Worm (Caenorhabditis elegans) whole organism, L4 larva: ENCODE results near the gene rig-4.

Experiments used
- F10B5.3 ChIP-seq: sonication (generic microtip); optimal IDR thresholded peaks from 2 replicates; lab custom pipeline; 2016; ENCODE audit warnings: mild to moderate bottlenecking, missing genetic modification characterization, missing compliant biosample characterization
- F37D6.2 ChIP-seq: sonication (generic microtip); optimal IDR thresholded peaks from 2 replicates; lab custom pipeline; 2016; ENCODE audit warnings: mild to moderate bottlenecking, missing genetic modification characterization, missing compliant biosample characterization
- F44E2.7 ChIP-seq: fragments of 200-800 bp; sonication (Bioruptor generic); IDR thresholded peaks from 2 replicates; pipeline ENCODE4 v2.1.2; 2022; ENCODE audit warnings: missing genetic modification characterization, missing compliant biosample characterization
- F49E8.2 ChIP-seq: sonication (generic microtip); optimal IDR thresholded peaks from 2 replicates; lab custom pipeline; 2016; ENCODE audit warnings: missing compliant biosample characterization, mild to moderate bottlenecking, missing genetic modification characterization, borderline replicate concordance
- R02D3.7 ChIP-seq: fragments of 150-350 bp; sonication (generic microtip); optimal IDR thresholded peaks from 3 replicates; lab custom pipeline; 2014; ENCODE audit warnings: missing biosample characterization, missing genetic modification characterization
- T26A8.4 ChIP-seq: fragments of 200-800 bp; sonication (Bioruptor generic); IDR thresholded peaks from 2 replicates; pipeline ENCODE4 v1.3.6; 2022; ENCODE audit warnings: missing genetic modification characterization, missing compliant biosample characterization
- Y105C5A.15 ChIP-seq: fragments of 200-800 bp; sonication (Bioruptor generic); IDR thresholded peaks from 2 replicates; pipeline ENCODE4 v1.3.6; 2022; ENCODE audit warnings: missing genetic modification characterization, missing compliant biosample characterization
- Y5F2A.4 ChIP-seq: fragments of 200-800 bp; sonication (Bioruptor generic); optimal IDR thresholded peaks from 2 replicates; lab custom pipeline; 2018; ENCODE audit warnings: mild to moderate bottlenecking, missing genetic modification characterization, missing compliant biosample characterization
- aha-1 ChIP-seq: fragments of 150-350 bp; peaks from one replicate; lab custom pipeline; 2014; ENCODE audit warnings: missing biosample characterization, missing genetic modification characterization
- ama-1 ChIP-seq: fragments of 150-350 bp; optimal IDR thresholded peaks from 2 replicates; lab custom pipeline; 2014; ENCODE audit warnings: inconsistent platforms, mixed read lengths
- cey-2 ChIP-seq: sonication (generic microtip); optimal IDR thresholded peaks from 3 replicates; lab custom pipeline; 2017; ENCODE audit warnings: missing genetic modification characterization, mild to moderate bottlenecking, missing compliant biosample characterization, antibody characterized with exemption, borderline replicate concordance; ENCODE audit not compliant: insufficient read depth
- ctbp-1 ChIP-seq: fragments of 200-800 bp; sonication (Bioruptor generic); IDR thresholded peaks from 2 replicates; pipeline ENCODE4 v1.3.6; 2022; ENCODE audit warnings: missing genetic modification reagents, missing genetic modification characterization, missing compliant biosample characterization
- daf-19 ChIP-seq: fragments of 200-800 bp; sonication (Bioruptor generic); conservative IDR thresholded peaks from 2 replicates; pipeline ENCODE4 v1.3.6; 2022; ENCODE audit warnings: missing genetic modification characterization, missing compliant biosample characterization
- daf-8 ChIP-seq: fragments of 200-800 bp; sonication (Bioruptor generic); IDR thresholded peaks from 2 replicates; pipeline ENCODE4 v1.3.6; 2022; ENCODE audit warnings: missing genetic modification characterization, missing compliant biosample characterization
- dmd-6 ChIP-seq: fragments of 200-800 bp; sonication (Bioruptor generic); IDR thresholded peaks from 2 replicates; pipeline ENCODE4 v1.3.6; 2022; ENCODE audit warnings: missing genetic modification reagents, missing genetic modification characterization, missing compliant biosample characterization
- dpl-1 ChIP-seq: fragments of 150-350 bp; optimal IDR thresholded peaks from 2 replicates; lab custom pipeline; 2014; ENCODE audit warnings: missing biosample characterization, missing genetic modification reagents, missing genetic modification characterization
- duxl-1 ChIP-seq: sonication (generic microtip); optimal IDR thresholded peaks from 2 replicates; lab custom pipeline; 2016; ENCODE audit warnings: mild to moderate bottlenecking, missing genetic modification characterization, moderate library complexity, missing compliant biosample characterization; ENCODE audit not compliant: poor library complexity
- dve-1 ChIP-seq: sonication (generic microtip); optimal IDR thresholded peaks from 2 replicates; lab custom pipeline; 2017; ENCODE audit warnings: antibody characterized with exemption, mild to moderate bottlenecking, missing genetic modification characterization, missing compliant biosample characterization; ENCODE audit not compliant: insufficient read depth
- egl-27 ChIP-seq: sonication (generic microtip); optimal IDR thresholded peaks from 3 replicates; lab custom pipeline; 2017; ENCODE audit warnings: missing biosample characterization, missing genetic modification reagents, missing genetic modification characterization
- egl-43 ChIP-seq: fragments of 200-800 bp; sonication (Bioruptor generic); IDR thresholded peaks from 2 replicates; pipeline ENCODE4 v1.3.6; 2022; ENCODE audit warnings: missing genetic modification reagents, missing genetic modification characterization, missing compliant biosample characterization
- fkh-10 ChIP-seq: fragments of 150-350 bp; optimal IDR thresholded peaks from 2 replicates; lab custom pipeline; 2014; ENCODE audit warnings: missing biosample characterization, missing genetic modification reagents, missing genetic modification characterization
- hif-1 ChIP-seq, 2 experiments: sonication (generic microtip); optimal IDR thresholded peaks; 2 replicates each; lab custom pipeline; 2016 to 2017; ENCODE audit warnings: missing compliant biosample characterization in 2 of 2, missing genetic modification characterization in 2 of 2, missing genetic modification reagents in 2 of 2, missing genotype in 2 of 2, mild to moderate bottlenecking in 1 of 2
- hlh-11 ChIP-seq: fragments of 200-800 bp; sonication (Bioruptor generic); optimal IDR thresholded peaks from 2 replicates; lab custom pipeline; 2018; ENCODE audit warnings: mild to moderate bottlenecking, missing genetic modification characterization, missing compliant biosample characterization
- hlh-30 ChIP-seq: sonication (generic microtip); optimal IDR thresholded peaks from 2 replicates; lab custom pipeline; 2017; ENCODE audit warnings: antibody characterized with exemption, mild to moderate bottlenecking, missing genetic modification characterization, missing compliant biosample characterization; ENCODE audit not compliant: insufficient read depth
- lim-7 ChIP-seq: fragments of 200-800 bp; sonication (Bioruptor generic); IDR thresholded peaks from 2 replicates; pipeline ENCODE4 v1.3.6; 2022; ENCODE audit warnings: missing genetic modification characterization, missing compliant biosample characterization
- lin-39 ChIP-seq: fragments of 150-350 bp; optimal IDR thresholded peaks from 2 replicates; lab custom pipeline; 2014; ENCODE audit warnings: missing biosample characterization, missing genetic modification reagents, missing genetic modification characterization
- lsy-2 ChIP-seq, 2 experiments: fragments of 150-350 bp in 1 of 2; sonication (generic microtip) in 1 of 2; optimal IDR thresholded peaks; 2 replicates each; lab custom pipeline; 2014 to 2017; ENCODE audit warnings: missing biosample characterization in 2 of 2, missing genetic modification characterization in 2 of 2
- madf-9 ChIP-seq: fragments of 200-800 bp; sonication (Bioruptor generic); conservative IDR thresholded peaks from 2 replicates; pipeline ENCODE4 v1.3.6; 2022; ENCODE audit warnings: missing genetic modification reagents, missing genetic modification characterization, missing compliant biosample characterization
- mdl-1 ChIP-seq, 2 experiments: fragments of 150-350 bp in 1 of 2; sonication (generic microtip) in 1 of 2; optimal IDR thresholded peaks; 2 replicates each; lab custom pipeline; 2014 to 2017; ENCODE audit warnings: missing biosample characterization in 2 of 2, missing genetic modification characterization in 2 of 2
- mdt-29 ChIP-seq: fragments of 200-800 bp; sonication (Bioruptor generic); IDR thresholded peaks from 2 replicates; pipeline ENCODE4 v1.3.6; 2022; ENCODE audit warnings: missing genetic modification reagents, missing genetic modification characterization, missing compliant biosample characterization
- mep-1 ChIP-seq: fragments of 150-350 bp; sonication (generic microtip); optimal IDR thresholded peaks from 3 replicates; lab custom pipeline; 2014; ENCODE audit warnings: missing biosample characterization, missing genetic modification characterization
- mes-2 ChIP-seq: sonication (generic microtip); optimal IDR thresholded peaks from 2 replicates; lab custom pipeline; 2016; ENCODE audit warnings: missing genotype, mild to moderate bottlenecking, missing genetic modification characterization, missing compliant biosample characterization; ENCODE audit not compliant: poor library complexity, severe bottlenecking
- mxl-3 ChIP-seq: fragments of 200-800 bp; sonication (Bioruptor generic); optimal IDR thresholded peaks from 2 replicates; lab custom pipeline; 2018; ENCODE audit warnings: mild to moderate bottlenecking, missing genetic modification characterization, missing compliant biosample characterization
- nhr-11 ChIP-seq: fragments of 150-350 bp; optimal IDR thresholded peaks from 2 replicates; lab custom pipeline; 2014; ENCODE audit warnings: missing biosample characterization, missing genetic modification characterization
- nhr-28 ChIP-seq: fragments of 150-350 bp; optimal IDR thresholded peaks from 2 replicates; lab custom pipeline; 2014; ENCODE audit warnings: missing biosample characterization, missing genetic modification characterization
- nhr-41 ChIP-seq: fragments of 200-800 bp; sonication (Bioruptor generic); IDR thresholded peaks from 2 replicates; pipeline ENCODE4 v1.3.6; 2022; ENCODE audit warnings: missing genetic modification reagents, missing genetic modification characterization, missing compliant biosample characterization
- nhr-48 ChIP-seq: sonication (generic microtip); optimal IDR thresholded peaks from 2 replicates; lab custom pipeline; 2016; ENCODE audit warnings: mild to moderate bottlenecking, missing genetic modification characterization, missing compliant biosample characterization
- nhr-6 ChIP-seq: fragments of 150-350 bp; optimal IDR thresholded peaks from 2 replicates; lab custom pipeline; 2014; ENCODE audit warnings: missing biosample characterization, missing genetic modification characterization
- pqm-1 ChIP-seq: sonication (generic microtip); optimal IDR thresholded peaks from 2 replicates; lab custom pipeline; 2017; ENCODE audit warnings: missing biosample characterization, missing genetic modification characterization
- rbr-2 ChIP-seq: sonication (generic microtip); optimal IDR thresholded peaks from 2 replicates; lab custom pipeline; 2016; ENCODE audit warnings: missing genotype, missing genetic modification characterization, missing compliant biosample characterization
- saeg-2 ChIP-seq: fragments of 200-800 bp; sonication (Bioruptor generic); IDR thresholded peaks from 2 replicates; pipeline ENCODE4 v1.3.6; 2022; ENCODE audit warnings: missing genetic modification reagents, missing genetic modification characterization, missing compliant biosample characterization
- skn-1 ChIP-seq: fragments of 150-350 bp; optimal IDR thresholded peaks from 2 replicates; lab custom pipeline; 2014; ENCODE audit warnings: missing biosample characterization, missing genetic modification characterization
- snpc-1.2 ChIP-seq: fragments of 200-800 bp; sonication (Bioruptor generic); IDR thresholded peaks from 2 replicates; pipeline ENCODE4 v1.3.6; 2022; ENCODE audit warnings: missing genetic modification reagents, missing genetic modification characterization, missing compliant biosample characterization
- tag-97 ChIP-seq: fragments of 200-800 bp; sonication (Bioruptor generic); IDR thresholded peaks from 2 replicates; pipeline ENCODE4 v1.3.6; 2022; ENCODE audit warnings: missing genetic modification characterization, missing compliant biosample characterization
- tra-1 ChIP-seq: fragments of 200-800 bp; sonication (Bioruptor generic); IDR thresholded peaks from 2 replicates; pipeline ENCODE4 v1.3.6; 2022; ENCODE audit warnings: missing genetic modification reagents, missing genetic modification characterization, missing compliant biosample characterization
- unc-130 ChIP-seq: sonication (generic microtip); optimal IDR thresholded peaks from 2 replicates; lab custom pipeline; 2016; ENCODE audit warnings: missing genetic modification reagents, missing genetic modification characterization, missing compliant biosample characterization
- unc-39 ChIP-seq: sonication (generic microtip); optimal IDR thresholded peaks from 2 replicates; lab custom pipeline; 2017; ENCODE audit warnings: missing biosample characterization, missing genetic modification characterization
- zfp-2 ChIP-seq: sonication (generic microtip); optimal IDR thresholded peaks from 2 replicates; lab custom pipeline; 2016; ENCODE audit warnings: mild to moderate bottlenecking, missing genetic modification characterization, missing compliant biosample characterization
- zfp-3 ChIP-seq: fragments of 200-800 bp; sonication (Bioruptor generic); conservative IDR thresholded peaks from 2 replicates; pipeline ENCODE4 v1.3.6; 2022; ENCODE audit warnings: missing genetic modification reagents, missing genetic modification characterization, missing compliant biosample characterization
- zip-11 ChIP-seq: fragments of 200-800 bp; sonication (Bioruptor generic); IDR thresholded peaks from 2 replicates; pipeline ENCODE4 v1.3.6; 2022; ENCODE audit warnings: missing genetic modification characterization, missing compliant biosample characterization
- ztf-11 ChIP-seq: fragments of 150-350 bp; optimal IDR thresholded peaks from 2 replicates; lab custom pipeline; 2014; ENCODE audit warnings: missing biosample characterization, missing genetic modification characterization

The rig-4 gene

DNA sequence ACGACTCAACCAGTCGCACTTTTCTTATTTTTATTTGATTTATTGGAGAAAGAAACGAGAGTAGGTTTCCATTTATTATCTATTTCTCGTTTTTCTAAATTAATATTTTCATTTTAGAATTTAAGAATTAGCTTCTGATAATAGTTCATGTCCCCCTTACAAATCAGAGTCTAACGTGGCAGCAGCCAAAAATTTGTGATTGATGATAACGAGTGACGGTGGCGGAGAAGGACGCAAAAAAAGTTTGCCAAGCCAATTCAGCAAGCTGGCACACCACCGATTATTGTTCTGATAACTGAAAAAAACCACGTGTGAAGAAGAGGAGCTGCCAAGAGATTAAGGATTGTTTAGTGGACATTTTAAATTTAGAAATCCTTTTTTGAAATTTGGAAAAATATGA is 26.2 kb upstream of the rig-4 start:
- peak; percentile 61 for TF ChIP-seq dve-1 (tag; lab: Kevin White, UChicago)
- no peak for TF ChIP-seq daf-8
- TF ChIP-seq ctbp-1 (GFP tag; lab: Robert Waterston, UW): no peak
- no peak for TF ChIP-seq F37D6.2
- no peak for TF ChIP-seq zfp-2 (tag; lab: Kevin White, UChicago)
- TF ChIP-seq pqm-1 (tag; lab: Kevin White, UChicago): peak; percentile 97
- no peak for TF ChIP-seq egl-43
- TF ChIP-seq madf-9 (GFP tag; lab: Robert Waterston, UW): no peak
- peak; percentile 55 for TF ChIP-seq mxl-3 (GFP tag; lab: Kevin White, UChicago)
- TF ChIP-seq aha-1: peak; percentile 48
- TF ChIP-seq nhr-48 (tag; lab: Kevin White, UChicago): no peak
- no peak for TF ChIP-seq lim-7 (GFP tag; lab: Robert Waterston, UW)
- no peak for TF ChIP-seq duxl-1
- TF ChIP-seq F44E2.7 (GFP tag; lab: Robert Waterston, UW): no peak
- no peak for TF ChIP-seq snpc-1.2 (GFP tag; lab: Robert Waterston, UW)
- TF ChIP-seq tag-97: no peak
- no peak for TF ChIP-seq ama-1 (lab: Kevin White, UChicago)
- TF ChIP-seq tra-1 (GFP tag; lab: Robert Waterston, UW): no peak
- TF ChIP-seq mep-1: no peak
- TF ChIP-seq mdt-29 (GFP tag; lab: Robert Waterston, UW): no peak
- no peak for TF ChIP-seq saeg-2
- peak; percentile 81 for TF ChIP-seq dmd-6 (GFP tag; lab: Robert Waterston, UW)
- no peak for TF ChIP-seq unc-130 (GFP tag; lab: Kevin White, UChicago)
- TF ChIP-seq hlh-11 (tag; lab: Kevin White, UChicago): peak; percentile 62
- peak; percentile 13 for TF ChIP-seq nhr-28 (tag; lab: Kevin White, UChicago)
- TF ChIP-seq ztf-11 (tag; lab: Kevin White, UChicago): no peak
- TF ChIP-seq dpl-1: no peak
- no peak for TF ChIP-seq hif-1 (tag; optimal IDR thresholded peaks at IDR 0.05; lab: Kevin White, UChicago)
- TF ChIP-seq skn-1 (tag; lab: Kevin White, UChicago): no peak
- TF ChIP-seq mdl-1 (tag; optimal IDR thresholded peaks at IDR 0.05; lab: Kevin White, UChicago): peak in 1 of 2 experiments; percentile 26
- no peak for TF ChIP-seq hlh-30
- TF ChIP-seq rbr-2 (tag; lab: Kevin White, UChicago): no peak
- no peak for TF ChIP-seq Y5F2A.4 (GFP tag; lab: Kevin White, UChicago)
- no peak for TF ChIP-seq lin-39 (tag; lab: Kevin White, UChicago)
- no peak for TF ChIP-seq unc-39 (tag; lab: Kevin White, UChicago)
- no peak for TF ChIP-seq fkh-10
- no peak for TF ChIP-seq zip-11
- no peak for TF ChIP-seq zfp-3 (GFP tag; lab: Robert Waterston, UW)
- TF ChIP-seq nhr-6 (tag; lab: Kevin White, UChicago): no peak
- TF ChIP-seq R02D3.7 (tag; lab: Kevin White, UChicago): no peak

DNA sequence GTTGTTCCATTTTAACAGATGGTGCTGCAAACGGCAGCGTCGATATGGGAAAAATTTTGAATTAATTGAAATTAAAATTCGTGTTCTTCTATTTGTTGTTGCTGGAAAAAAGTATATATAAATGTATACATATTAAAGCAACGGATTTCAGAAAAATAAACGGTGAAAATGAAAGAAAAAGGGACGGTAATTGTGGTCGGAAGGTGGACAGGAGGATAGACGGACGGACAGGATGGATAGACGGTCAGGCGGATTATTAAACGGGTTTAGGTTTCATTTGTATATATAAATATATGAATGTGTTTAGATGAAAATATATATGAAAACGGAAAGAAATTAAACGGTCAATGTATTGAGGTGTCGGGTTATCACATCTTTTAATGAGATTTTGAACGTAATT is 25.5 kb upstream of the rig-4 start, which contains the start of gene nhr-31:
TSS of gene nhr-31 (minus strand) at position 101 of the 400 bp plus-strand sequence.
- TF ChIP-seq nhr-28 (tag; lab: Kevin White, UChicago) (no peak), lin-39 (tag; lab: Kevin White, UChicago) (no peak), daf-19 (no peak)

DNA sequence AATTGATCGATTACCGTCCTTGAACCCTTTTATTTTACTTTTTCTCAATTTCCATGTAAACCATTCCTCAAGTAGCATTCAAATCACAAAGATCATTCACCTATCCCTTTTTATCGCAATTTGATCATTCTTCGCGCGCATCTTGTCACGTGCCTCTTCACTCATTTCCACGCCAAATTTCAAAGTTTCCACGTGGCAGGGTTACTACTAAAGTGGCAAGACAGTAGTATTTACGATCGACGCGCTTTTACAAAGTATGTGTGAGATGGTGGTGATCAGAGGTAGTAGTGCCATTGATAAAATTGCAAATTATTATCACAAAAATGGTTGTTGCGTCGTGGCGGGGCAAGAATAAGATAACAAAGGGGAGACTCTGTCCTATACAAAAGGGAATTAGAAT is 24.5 kb upstream of the rig-4 start:
- TF ChIP-seq mdt-29 (GFP tag; lab: Robert Waterston, UW): no peak
- no peak for TF ChIP-seq daf-19
- no peak for TF ChIP-seq madf-9 (GFP tag; lab: Robert Waterston, UW)
- TF ChIP-seq T26A8.4: no peak
- TF ChIP-seq Y105C5A.15 (GFP tag; lab: Robert Waterston, UW): no peak
- TF ChIP-seq cey-2 (tag; lab: Kevin White, UChicago): peak; percentile 72
- TF ChIP-seq mes-2 (tag; lab: Kevin White, UChicago): peak; percentile 40
- no peak for TF ChIP-seq nhr-41 (GFP tag; lab: Robert Waterston, UW)
- no peak for TF ChIP-seq F10B5.3 (tag; lab: Kevin White, UChicago)
- TF ChIP-seq F49E8.2 (tag; lab: Kevin White, UChicago): no peak
- TF ChIP-seq ama-1 (lab: Kevin White, UChicago): no peak
- TF ChIP-seq lsy-2 (tag; optimal IDR thresholded peaks at IDR 0.05; lab: Kevin White, UChicago): peak in 1 of 2 experiments; percentile 38
- TF ChIP-seq nhr-11 (tag; lab: Kevin White, UChicago): no peak
- no peak for TF ChIP-seq egl-27
